Worm (Caenorhabditis elegans) whole organism, L4 larva: ENCODE data around the gene irld-9.

Source experiments
- T26A8.4 ChIP-seq: fragments of 200-800 bp; sonication (Bioruptor generic); IDR thresholded peaks from 2 replicates; pipeline ENCODE4 v1.3.6; 2022; ENCODE audit warnings: missing genetic modification characterization, missing compliant biosample characterization
- ZK546.5 ChIP-seq, 2 experiments: sonication (generic microtip); optimal IDR thresholded peaks; 2 replicates each; lab custom pipeline; 2017; ENCODE audit warnings: missing biosample characterization in 2 of 2, missing genetic modification characterization in 2 of 2
- attf-4 ChIP-seq: sonication (generic microtip); optimal IDR thresholded peaks from 3 replicates; lab custom pipeline; 2017; ENCODE audit warnings: missing biosample characterization, missing genetic modification characterization
- egl-27 ChIP-seq: sonication (generic microtip); optimal IDR thresholded peaks from 3 replicates; lab custom pipeline; 2017; ENCODE audit warnings: missing biosample characterization, missing genetic modification reagents, missing genetic modification characterization
- egl-43 ChIP-seq: fragments of 200-800 bp; sonication (Bioruptor generic); IDR thresholded peaks from 2 replicates; pipeline ENCODE4 v1.3.6; 2022; ENCODE audit warnings: missing genetic modification reagents, missing genetic modification characterization, missing compliant biosample characterization
- lim-7 ChIP-seq: fragments of 200-800 bp; sonication (Bioruptor generic); IDR thresholded peaks from 2 replicates; pipeline ENCODE4 v1.3.6; 2022; ENCODE audit warnings: missing genetic modification characterization, missing compliant biosample characterization
- lin-13 ChIP-seq: fragments of 150-350 bp; optimal IDR thresholded peaks from 2 replicates; lab custom pipeline; 2014; ENCODE audit warnings: missing biosample characterization, missing genetic modification reagents, missing genetic modification characterization
- lin-39 ChIP-seq: fragments of 150-350 bp; optimal IDR thresholded peaks from 2 replicates; lab custom pipeline; 2014; ENCODE audit warnings: missing biosample characterization, missing genetic modification reagents, missing genetic modification characterization
- nhr-11 ChIP-seq: fragments of 150-350 bp; optimal IDR thresholded peaks from 2 replicates; lab custom pipeline; 2014; ENCODE audit warnings: missing biosample characterization, missing genetic modification characterization
- nhr-6 ChIP-seq: fragments of 150-350 bp; optimal IDR thresholded peaks from 2 replicates; lab custom pipeline; 2014; ENCODE audit warnings: missing biosample characterization, missing genetic modification characterization
- set-16 ChIP-seq: fragments of 200-800 bp; sonication (Bioruptor generic); IDR thresholded peaks from 2 replicates; pipeline ENCODE4 v1.3.6; 2022; ENCODE audit warnings: missing genetic modification reagents, missing genetic modification characterization, missing compliant biosample characterization

- no peak for TF ChIP-seq lin-39 (tag; lab: Kevin White, UChicago)
- TF ChIP-seq egl-43 (GFP tag; lab: Robert Waterston, UW), result no peak
- TF ChIP-seq egl-27 (tag; lab: Kevin White, UChicago), result no peak
- no peak for TF ChIP-seq lin-13 (GFP tag; lab: Kevin White, UChicago)
- no peak for TF ChIP-seq T26A8.4 (GFP tag; lab: Robert Waterston, UW)
- TF ChIP-seq nhr-6 (tag; lab: Kevin White, UChicago), result no peak
- no peak for TF ChIP-seq nhr-11 (tag; lab: Kevin White, UChicago)
- TF ChIP-seq lim-7, result no peak
- no peak for TF ChIP-seq set-16 (GFP tag; lab: Robert Waterston, UW)
- TF ChIP-seq ZK546.5 (tag; optimal IDR thresholded peaks at IDR 0.05; lab: Kevin White, UChicago), result no peak
- no peak for TF ChIP-seq attf-4 (tag; lab: Kevin White, UChicago)
Observed at ce11 chrII:1757033-1757432, 18.3 kb upstream of the irld-9 start, which contains the start of gene F36H5.10.
